Fruit fly (Drosophila melanogaster) whole organism, prepupa: ENCODE data around the gene CG32091.

Experiments
- Blimp-1 ChIP-seq: fragments of 200-800 bp; sonication (Bioruptor generic); optimal IDR thresholded peaks from 3 replicates; lab custom pipeline; 2017; ENCODE audit warnings: missing biosample characterization, missing genetic modification characterization, mild to moderate bottlenecking, moderate library complexity, missing genetic modification reagents
- CG10631 ChIP-seq: fragments of 200-800 bp; sonication (Bioruptor generic); optimal IDR thresholded peaks from 2 replicates; lab custom pipeline; 2016; ENCODE audit warnings: missing biosample characterization, missing genetic modification characterization
- CG10669 ChIP-seq: fragments of 200-800 bp; sonication (Bioruptor generic); optimal IDR thresholded peaks from 3 replicates; lab custom pipeline; 2018; ENCODE audit warnings: missing biosample characterization, mild to moderate bottlenecking, missing genetic modification characterization, moderate library complexity
- CG11762 ChIP-seq: fragments of 200-800 bp; sonication (Bioruptor generic); optimal IDR thresholded peaks from 3 replicates; lab custom pipeline; 2016; ENCODE audit warnings: missing biosample characterization, missing genetic modification characterization; ENCODE audit not compliant: insufficient read depth
- CG11902 ChIP-seq: fragments of 200-800 bp; sonication (Bioruptor generic); optimal IDR thresholded peaks from 3 replicates; lab custom pipeline; 2016; ENCODE audit warnings: missing biosample characterization, missing genetic modification characterization
- CG15336 ChIP-seq: fragments of 200-800 bp; sonication (Bioruptor generic); IDR thresholded peaks from 2 replicates; pipeline ENCODE4 v1.3.6; 2022; ENCODE audit warnings: missing biosample characterization, missing genetic modification characterization
- CG1621 ChIP-seq: fragments of 200-800 bp; sonication (Bioruptor generic); optimal IDR thresholded peaks from 3 replicates; lab custom pipeline; 2018; ENCODE audit warnings: missing biosample characterization, mild to moderate bottlenecking, missing genetic modification characterization
- CG16779 ChIP-seq: fragments of 200-800 bp; sonication (Bioruptor generic); optimal IDR thresholded peaks from 3 replicates; lab custom pipeline; 2017; ENCODE audit warnings: missing biosample characterization, mild to moderate bottlenecking, missing genetic modification characterization
- CG3032 ChIP-seq: fragments of 200-800 bp; optimal IDR thresholded peaks from 2 replicates; lab custom pipeline; 2019; ENCODE audit warnings: missing biosample characterization, mild to moderate bottlenecking, missing genetic modification characterization, moderate library complexity
- CG31627 ChIP-seq: fragments of 200-800 bp; sonication (Bioruptor generic); optimal IDR thresholded peaks from 3 replicates; lab custom pipeline; 2016; ENCODE audit warnings: missing biosample characterization, missing genetic modification characterization
- CG4318 ChIP-seq: fragments of 200-800 bp; sonication (Bioruptor generic); optimal IDR thresholded peaks from 3 replicates; lab custom pipeline; 2017; ENCODE audit warnings: missing biosample characterization, mild to moderate bottlenecking, missing genetic modification characterization
- CG6276 ChIP-seq: fragments of 200-800 bp; sonication (Bioruptor generic); optimal IDR thresholded peaks from 2 replicates; lab custom pipeline; 2017; ENCODE audit warnings: missing biosample characterization, mild to moderate bottlenecking, missing genetic modification characterization
- CG6808 ChIP-seq: fragments of 200-800 bp; sonication (Bioruptor generic); optimal IDR thresholded peaks from 3 replicates; lab custom pipeline; 2017; ENCODE audit warnings: missing biosample characterization, missing genetic modification characterization, mild to moderate bottlenecking, moderate library complexity, missing genetic modification reagents
- CG7368 ChIP-seq: fragments of 200-800 bp; sonication (Bioruptor generic); optimal IDR thresholded peaks from 3 replicates; lab custom pipeline; 2016; ENCODE audit warnings: missing biosample characterization, missing genetic modification characterization
- CG8119 ChIP-seq: fragments of 200-800 bp; sonication (Bioruptor generic); IDR thresholded peaks from 3 replicates; pipeline ENCODE4 v1.3.6; 2022; ENCODE audit warnings: missing biosample characterization, missing genetic modification characterization
- CG8319 ChIP-seq: fragments of 200-800 bp; sonication (Bioruptor generic); optimal IDR thresholded peaks from 3 replicates; lab custom pipeline; 2016; ENCODE audit warnings: missing biosample characterization, missing genetic modification characterization
- CG9139 ChIP-seq: fragments of 200-800 bp; sonication (Bioruptor generic); optimal IDR thresholded peaks from 3 replicates; lab custom pipeline; 2017; ENCODE audit warnings: missing biosample characterization, mild to moderate bottlenecking, missing genetic modification characterization
- Eip75B ChIP-seq: fragments of 200-800 bp; sonication (Bioruptor generic); optimal IDR thresholded peaks from 3 replicates; lab custom pipeline; 2016; ENCODE audit warnings: missing biosample characterization, missing genetic modification characterization
- Eip78C ChIP-seq: fragments of 200-800 bp; sonication (Bioruptor generic); peaks from one replicate; lab custom pipeline; 2016; ENCODE audit warnings: missing biosample characterization, missing genetic modification characterization
- Eip93F ChIP-seq: fragments of 200-800 bp; sonication (Bioruptor generic); optimal IDR thresholded peaks from 2 replicates; lab custom pipeline; 2016; ENCODE audit warnings: missing biosample characterization, mild to moderate bottlenecking, missing genetic modification characterization
- Ets21C ChIP-seq: fragments of 200-800 bp; sonication (Bioruptor generic); optimal IDR thresholded peaks from 3 replicates; lab custom pipeline; 2016; ENCODE audit warnings: missing biosample characterization, missing genetic modification characterization
- Ets96B ChIP-seq: fragments of 200-800 bp; optimal IDR thresholded peaks from 2 replicates; lab custom pipeline; 2019; ENCODE audit warnings: missing biosample characterization, mild to moderate bottlenecking, missing genetic modification characterization, moderate library complexity
- Gug ChIP-seq: fragments of 200-800 bp; sonication (Bioruptor generic); IDR thresholded peaks from 2 replicates; pipeline ENCODE4 v1.3.6; 2022; ENCODE audit warnings: missing biosample characterization, missing genetic modification characterization
- Hr38 ChIP-seq: sonication (Bioruptor generic); optimal IDR thresholded peaks from 2 replicates; lab custom pipeline; 2016; ENCODE audit warnings: missing biosample characterization, missing genetic modification characterization
- Hr39 ChIP-seq: fragments of 200-800 bp; sonication (Bioruptor generic); optimal IDR thresholded peaks from 2 replicates; lab custom pipeline; 2016; ENCODE audit warnings: missing biosample characterization, missing genetic modification characterization
- Hr4 ChIP-seq: fragments of 200-800 bp; sonication (Bioruptor generic); optimal IDR thresholded peaks from 3 replicates; lab custom pipeline; 2016; ENCODE audit warnings: missing biosample characterization, missing genetic modification characterization
- Lpt ChIP-seq: fragments of 200-800 bp; sonication (Bioruptor generic); optimal IDR thresholded peaks from 3 replicates; lab custom pipeline; 2016; ENCODE audit warnings: missing biosample characterization, missing genetic modification characterization
- Met ChIP-seq: fragments of 200-800 bp; sonication (Bioruptor generic); optimal IDR thresholded peaks from 3 replicates; lab custom pipeline; 2016; ENCODE audit warnings: missing biosample characterization, missing genetic modification characterization
- OdsH ChIP-seq: fragments of 200-800 bp; sonication (Bioruptor generic); optimal IDR thresholded peaks from 3 replicates; lab custom pipeline; 2016; ENCODE audit warnings: missing biosample characterization, missing genetic modification characterization
- Smox ChIP-seq: fragments of 200-800 bp; sonication (Bioruptor generic); optimal IDR thresholded peaks from 3 replicates; lab custom pipeline; 2016; ENCODE audit warnings: missing biosample characterization, missing genetic modification characterization
- Sox14 ChIP-seq: fragments of 200-800 bp; sonication (Bioruptor generic); optimal IDR thresholded peaks from 3 replicates; lab custom pipeline; 2016; ENCODE audit warnings: missing biosample characterization, missing genetic modification characterization
- Sox15 ChIP-seq: fragments of 200-800 bp; sonication (Bioruptor generic); optimal IDR thresholded peaks from 3 replicates; lab custom pipeline; 2016; ENCODE audit warnings: missing biosample characterization, missing genetic modification characterization
- achi ChIP-seq: fragments of 200-800 bp; sonication (Bioruptor generic); optimal IDR thresholded peaks from 3 replicates; lab custom pipeline; 2016; ENCODE audit warnings: missing biosample characterization, missing genetic modification characterization
- dac ChIP-seq: fragments of 200-800 bp; sonication (Bioruptor generic); optimal IDR thresholded peaks from 2 replicates; lab custom pipeline; 2017; ENCODE audit warnings: missing biosample characterization, mild to moderate bottlenecking, missing genetic modification characterization
- eg ChIP-seq: fragments of 200-800 bp; sonication (Bioruptor generic); IDR thresholded peaks from 3 replicates; pipeline ENCODE4 v1.3.6; 2022; ENCODE audit warnings: missing biosample characterization, missing genetic modification characterization
- esn ChIP-seq: fragments of 200-800 bp; sonication (Bioruptor generic); optimal IDR thresholded peaks from 2 replicates; lab custom pipeline; 2016; ENCODE audit warnings: missing biosample characterization, mild to moderate bottlenecking, missing genetic modification characterization, moderate library complexity
- fd59A ChIP-seq: fragments of 200-800 bp; sonication (Bioruptor generic); optimal IDR thresholded peaks from 2 replicates; lab custom pipeline; 2017; ENCODE audit warnings: missing biosample characterization, mild to moderate bottlenecking, missing genetic modification characterization, missing genetic modification reagents
- fd85E ChIP-seq: fragments of 200-800 bp; sonication (Bioruptor generic); optimal IDR thresholded peaks from 3 replicates; lab custom pipeline; 2016; ENCODE audit warnings: missing biosample characterization, missing genetic modification characterization
- fkh ChIP-seq: fragments of 200-800 bp; sonication (Bioruptor generic); optimal IDR thresholded peaks from 3 replicates; lab custom pipeline; 2017; ENCODE audit warnings: missing biosample characterization, mild to moderate bottlenecking, missing genetic modification characterization, moderate library complexity
- lz ChIP-seq: fragments of 200-800 bp; sonication (Bioruptor generic); optimal IDR thresholded peaks from 3 replicates; lab custom pipeline; 2016; ENCODE audit warnings: missing biosample characterization, missing genetic modification characterization
- net ChIP-seq: fragments of 200-800 bp; sonication (Bioruptor generic); optimal IDR thresholded peaks from 3 replicates; lab custom pipeline; 2016; ENCODE audit warnings: missing biosample characterization, missing genetic modification characterization
- pdm3 ChIP-seq: fragments of 200-800 bp; sonication (Bioruptor generic); optimal IDR thresholded peaks from 3 replicates; lab custom pipeline; 2016; ENCODE audit warnings: missing biosample characterization, missing genetic modification characterization
- salr ChIP-seq, 2 experiments: fragments of 200-800 bp; sonication (Bioruptor generic); optimal IDR thresholded peaks; 3 replicates each; lab custom pipeline; 2016 to 2018; ENCODE audit warnings: missing biosample characterization in 2 of 2, missing genetic modification characterization in 2 of 2, mild to moderate bottlenecking in 1 of 2
- spab ChIP-seq: fragments of 200-800 bp; sonication (Bioruptor generic); optimal IDR thresholded peaks from 2 replicates; lab custom pipeline; 2017; ENCODE audit warnings: missing biosample characterization, mild to moderate bottlenecking, missing genetic modification characterization, missing genetic modification reagents
- ss ChIP-seq, 2 experiments: fragments of 200-800 bp; sonication (Bioruptor generic); optimal IDR thresholded peaks; 2 replicates in 1 of 2; 3 replicates in 1 of 2; lab custom pipeline; 2017 to 2018; ENCODE audit warnings: mild to moderate bottlenecking in 2 of 2, missing biosample characterization in 2 of 2, missing genetic modification characterization in 2 of 2, moderate library complexity in 1 of 2
- svp ChIP-seq: fragments of 200-800 bp; sonication (Bioruptor generic); peaks from one replicate; lab custom pipeline; 2016; ENCODE audit warnings: missing biosample characterization, missing genetic modification characterization
- topi ChIP-seq: fragments of 200-800 bp; sonication (Bioruptor generic); optimal IDR thresholded peaks from 3 replicates; lab custom pipeline; 2016; ENCODE audit warnings: missing biosample characterization, missing genetic modification characterization
- vri ChIP-seq: fragments of 200-800 bp; sonication (Bioruptor generic); optimal IDR thresholded peaks from 3 replicates; lab custom pipeline; 2016; ENCODE audit warnings: missing biosample characterization, mild to moderate bottlenecking, missing genetic modification characterization

The CG32091 gene

dm6 chr3L:11681794-11682193 lies 50.6 kb downstream of the CG32091 start, which contains the start of gene TfIIEalpha:
TSS of gene TfIIEalpha (plus strand) at chr3L:11682038.
- peak; percentile 20 for TF ChIP-seq topi (GFP tag; lab: Kevin White, UChicago)
- TF ChIP-seq svp (GFP tag; lab: Kevin White, UChicago), result peak; percentile 55
- TF ChIP-seq Ets21C (GFP tag; lab: Kevin White, UChicago), result no peak
- peak; percentile 87 for TF ChIP-seq Sox14 (GFP tag; lab: Kevin White, UChicago)
- no peak for TF ChIP-seq Hr38
- peak; percentile 25 for TF ChIP-seq CG3032 (tag; lab: Kevin White, UChicago)

- peak; percentile 12 for TF ChIP-seq CG9139 (GFP tag; lab: Kevin White, UChicago)
- TF ChIP-seq pdm3, result no peak
- TF ChIP-seq CG8319 (GFP tag; lab: Kevin White, UChicago), result no peak
- peak in 1 of 2 experiments; percentile 59 for TF ChIP-seq salr (GFP tag; optimal IDR thresholded peaks at IDR 0.05; lab: Kevin White, UChicago)
- TF ChIP-seq achi (GFP tag; lab: Kevin White, UChicago), result peak; percentile 76
- peak; percentile 57 for TF ChIP-seq CG3032 (tag; lab: Kevin White, UChicago)
- TF ChIP-seq CG4318 (GFP tag; lab: Kevin White, UChicago), result no peak
- TF ChIP-seq CG11762 (GFP tag; lab: Kevin White, UChicago), result no peak
- peak; percentile 90 for TF ChIP-seq Eip78C (GFP tag; lab: Kevin White, UChicago)
- peak; percentile 73 for TF ChIP-seq CG6276 (GFP tag; lab: Kevin White, UChicago)
- peak; percentile 3 for TF ChIP-seq CG11902 (GFP tag; lab: Kevin White, UChicago)
- TF ChIP-seq Lpt, result peak; percentile 46
- no peak for TF ChIP-seq fd85E (GFP tag; lab: Kevin White, UChicago)
- TF ChIP-seq eg (GFP tag; lab: Robert Waterston, UW), result no peak; the same call in 1 of the 3 replicates
- peak; percentile 70 for TF ChIP-seq Met (GFP tag; lab: Kevin White, UChicago)
- peak; percentile 89 for TF ChIP-seq svp (GFP tag; lab: Kevin White, UChicago)
- TF ChIP-seq OdsH, result peak; percentile 71
- TF ChIP-seq CG7368, result no peak
- no peak for TF ChIP-seq Smox (GFP tag; lab: Kevin White, UChicago)
- TF ChIP-seq net (GFP tag; lab: Kevin White, UChicago), result peak; percentile 68
- TF ChIP-seq dac (GFP tag; lab: Kevin White, UChicago), result peak; percentile 18
- peak; percentile 70; the same call in 2 of the 3 replicates for TF ChIP-seq CG8119 (GFP tag; lab: Robert Waterston, UW)
- peak; percentile 53 for TF ChIP-seq CG1621 (tag; lab: Kevin White, UChicago)
- TF ChIP-seq CG6808 (GFP tag; lab: Kevin White, UChicago), result peak; percentile 66
- TF ChIP-seq Eip93F (GFP tag; lab: Kevin White, UChicago), result peak; percentile 24
- TF ChIP-seq spab, result no peak
- TF ChIP-seq ss (GFP tag; optimal IDR thresholded peaks at IDR 0.05; lab: Kevin White, UChicago), result peak; percentile 20 to 56
- TF ChIP-seq Blimp-1, result no peak
- peak; percentile 7 for TF ChIP-seq fd59A (GFP tag; lab: Kevin White, UChicago)
- TF ChIP-seq CG10669, result no peak
- peak; percentile 74 for TF ChIP-seq lz (GFP tag; lab: Kevin White, UChicago)
- peak; percentile 25; the same call in 1 of the 2 replicates for TF ChIP-seq Gug
- TF ChIP-seq CG31627 (GFP tag; lab: Kevin White, UChicago), result peak; percentile 63
- TF ChIP-seq esn (GFP tag; lab: Kevin White, UChicago), result peak; percentile 84
- peak; percentile 77 for TF ChIP-seq Eip75B
- TF ChIP-seq CG15336 (GFP tag; lab: Robert Waterston, UW), result peak; percentile 63; the same call in 1 of the 2 replicates
- peak; percentile 33 for TF ChIP-seq Ets96B (tag; lab: Kevin White, UChicago)
- TF ChIP-seq vri (GFP tag; lab: Kevin White, UChicago), result peak; percentile 76
- no peak for TF ChIP-seq Hr39
- no peak for TF ChIP-seq Sox15 (GFP tag; lab: Kevin White, UChicago)
- TF ChIP-seq Hr38, result no peak
- TF ChIP-seq Hr4 (GFP tag; lab: Kevin White, UChicago), result peak; percentile 80
- peak; percentile 76 for TF ChIP-seq CG16779 (tag; lab: Kevin White, UChicago)
- peak; percentile 96 for TF ChIP-seq fkh (GFP tag; lab: Kevin White, UChicago)
- peak; percentile 57 for TF ChIP-seq CG10631
Measured at dm6 chr3L:11683819-11684521, 52.8 kb downstream of the CG32091 start, which contains the start of gene Sugb. TSS of gene Sugb (plus strand) at chr3L:11683980.
